Fruit fly (Drosophila melanogaster) S2 (cell line): Measurements from ENCODE around the gene CG4375.

Source experiments
- CG8478 ChIP-seq: fragments of >200 bp; optimal IDR thresholded peaks from 2 replicates; lab custom pipeline; 2018
- CTCF ChIP-seq, 2 experiments: fragments of >200 bp; optimal IDR thresholded peaks; 2 replicates each; lab custom pipeline; 2018

- TF ChIP-seq CG8478 (lab: Kevin White, UChicago) (no peak), CTCF (optimal IDR thresholded peaks at IDR 0.05; lab: Kevin White, UChicago) (no peak)
These were observed at the start of gene CG4375 for dm6 chr2L:1026797-1027196.
